Fruit fly (Drosophila melanogaster) whole organism, larva: ENCODE results near the gene eIF5B.

Source experiments
- noc ChIP-seq: fragments of 200-800 bp; sonication (Bioruptor generic); optimal IDR thresholded peaks from 3 replicates; lab custom pipeline; 2019; ENCODE audit warnings: missing biosample characterization, mild to moderate bottlenecking, missing genetic modification characterization, moderate library complexity

The eIF5B gene

dm6 chr3L:3399249-3399922 lies 61.4 kb downstream of the eIF5B start:
- TF ChIP-seq noc (tag; lab: Kevin White, UChicago): peak; percentile 51

- no peak for TF ChIP-seq noc (tag; lab: Kevin White, UChicago)
These were observed 62.3 kb downstream of the eIF5B start for dm6 chr3L:3398496-3398895.

dm6 chr3L:3397849-3398248 lies 62.9 kb downstream of the eIF5B start:
- TF ChIP-seq noc (tag; lab: Kevin White, UChicago): no peak

- TF ChIP-seq noc (tag; lab: Kevin White, UChicago): no peak
These were observed 63.4 kb downstream of the eIF5B start for dm6 chr3L:3397309-3397821.

- TF ChIP-seq noc (tag; lab: Kevin White, UChicago): no peak
These were observed 64.7 kb downstream of the eIF5B start for dm6 chr3L:3396056-3396455.

- TF ChIP-seq noc (tag; lab: Kevin White, UChicago): no peak
These were observed 65.7 kb downstream of the eIF5B start for dm6 chr3L:3394854-3395723.

- TF ChIP-seq noc (tag; lab: Kevin White, UChicago): no peak
These were observed 66.6 kb downstream of the eIF5B start for dm6 chr3L:3393951-3394834.

dm6 chr3L:3391871-3392270 lies 68.9 kb downstream of the eIF5B start:
- TF ChIP-seq noc (tag; lab: Kevin White, UChicago): no peak

dm6 chr3L:3390525-3390924 lies 70.3 kb downstream of the eIF5B start:
- no peak for TF ChIP-seq noc (tag; lab: Kevin White, UChicago)

dm6 chr3L:3389666-3390059 lies 71.1 kb downstream of the eIF5B start:
- peak; percentile 14 for TF ChIP-seq noc (tag; lab: Kevin White, UChicago)

- no peak for TF ChIP-seq noc (tag; lab: Kevin White, UChicago)
These were observed 71.8 kb downstream of the eIF5B start for dm6 chr3L:3388708-3389665.

dm6 chr3L:3387619-3388018 lies 73.2 kb downstream of the eIF5B start:
- TF ChIP-seq noc (tag; lab: Kevin White, UChicago): no peak

dm6 chr3L:3386730-3387129 lies 74.0 kb downstream of the eIF5B start:
- TF ChIP-seq noc (tag; lab: Kevin White, UChicago): no peak

- no peak for TF ChIP-seq noc (tag; lab: Kevin White, UChicago)
These were observed 75.4 kb downstream of the eIF5B start for dm6 chr3L:3385437-3385802.
